Worm (Caenorhabditis elegans) whole organism, young adult: ENCODE data around the gene W03G1.5.

Experiments
- B0261.1 ChIP-seq: sonication (generic microtip); optimal IDR thresholded peaks from 2 replicates; lab custom pipeline; 2016; ENCODE audit warnings: mild to moderate bottlenecking, missing genetic modification characterization, moderate library complexity, missing compliant biosample characterization
- C06A6.2 ChIP-seq: fragments of 200-800 bp; sonication (Bioruptor generic); conservative IDR thresholded peaks from 2 replicates; pipeline ENCODE4 v1.3.6; 2022; ENCODE audit warnings: missing genetic modification characterization, missing compliant biosample characterization
- F22D6.2 ChIP-seq: sonication (generic microtip); optimal IDR thresholded peaks from 2 replicates; lab custom pipeline; 2016; ENCODE audit warnings: mild to moderate bottlenecking, missing genetic modification characterization, missing compliant biosample characterization
- F23B12.7 ChIP-seq: sonication (generic microtip); optimal IDR thresholded peaks from 2 replicates; lab custom pipeline; 2017; ENCODE audit warnings: missing genetic modification characterization, mild to moderate bottlenecking, missing compliant biosample characterization, antibody characterized with exemption, moderate library complexity; ENCODE audit not compliant: insufficient read depth
- F52B5.7 ChIP-seq: sonication (generic microtip); optimal IDR thresholded peaks from 2 replicates; lab custom pipeline; 2016; ENCODE audit warnings: mild to moderate bottlenecking, missing genetic modification characterization, missing compliant biosample characterization
- K11D2.4 ChIP-seq: fragments of 200-800 bp; sonication (Bioruptor generic); IDR thresholded peaks from 2 replicates; pipeline ENCODE4 v1.3.6; 2022; ENCODE audit warnings: missing genetic modification reagents, missing genetic modification characterization, missing compliant biosample characterization
- T07F8.4 ChIP-seq: sonication (generic microtip); optimal IDR thresholded peaks from 2 replicates; lab custom pipeline; 2016; ENCODE audit warnings: mild to moderate bottlenecking, missing genetic modification characterization, moderate library complexity, missing compliant biosample characterization
- T26A5.8 ChIP-seq: sonication (generic microtip); optimal IDR thresholded peaks from 2 replicates; lab custom pipeline; 2016; ENCODE audit warnings: missing genetic modification characterization, missing compliant biosample characterization
- Y53G8AR.9 ChIP-seq: fragments of 200-800 bp; sonication (Bioruptor generic); conservative IDR thresholded peaks from 2 replicates; pipeline ENCODE4 v1.3.6; 2022; ENCODE audit warnings: missing genetic modification reagents, missing genetic modification characterization, missing compliant biosample characterization
- attf-5 ChIP-seq: fragments of 200-800 bp; sonication (Bioruptor generic); optimal IDR thresholded peaks from 2 replicates; lab custom pipeline; 2018; ENCODE audit warnings: mild to moderate bottlenecking, missing genetic modification characterization, missing compliant biosample characterization
- bed-1 ChIP-seq: fragments of 200-800 bp; sonication (Bioruptor generic); IDR thresholded peaks from 2 replicates; pipeline ENCODE4 v1.3.6; 2022; ENCODE audit warnings: missing genetic modification reagents, missing genetic modification characterization, missing compliant biosample characterization
- ccch-3 ChIP-seq: fragments of 200-800 bp; sonication (Bioruptor generic); optimal IDR thresholded peaks from 2 replicates; lab custom pipeline; 2018; ENCODE audit warnings: mild to moderate bottlenecking, missing genetic modification characterization, missing compliant biosample characterization
- cebp-1 ChIP-seq, 2 experiments: fragments of 200-800 bp in 1 of 2; sonication (Bioruptor generic) in 1 of 2; sonication (generic microtip) in 1 of 2; IDR thresholded peaks in 1 of 2; optimal IDR thresholded peaks in 1 of 2; 2 replicates each; pipeline versions ENCODE4 v1.3.6 to Lab custom; 2017 to 2022; ENCODE audit warnings: missing compliant biosample characterization in 2 of 2, missing genetic modification characterization in 2 of 2, mild to moderate bottlenecking in 1 of 2, missing genetic modification reagents in 1 of 2, moderate library complexity in 1 of 2
- cebp-2 ChIP-seq: fragments of 200-800 bp; sonication (Bioruptor generic); IDR thresholded peaks from 2 replicates; pipeline ENCODE4 v1.3.6; 2022; ENCODE audit warnings: missing genetic modification characterization, missing compliant biosample characterization
- ceh-27 ChIP-seq: fragments of 200-800 bp; sonication (Bioruptor generic); optimal IDR thresholded peaks from 2 replicates; lab custom pipeline; 2018; ENCODE audit warnings: mild to moderate bottlenecking, missing genetic modification characterization, moderate library complexity, missing compliant biosample characterization
- ceh-40 ChIP-seq: fragments of 200-800 bp; sonication (Bioruptor generic); IDR thresholded peaks from 2 replicates; pipeline ENCODE4 v1.3.6; 2022; ENCODE audit warnings: missing genetic modification characterization, missing compliant biosample characterization
- ceh-79 ChIP-seq: sonication (generic microtip); optimal IDR thresholded peaks from 2 replicates; lab custom pipeline; 2017; ENCODE audit warnings: mild to moderate bottlenecking, missing genetic modification characterization, missing compliant biosample characterization
- ceh-91 ChIP-seq: fragments of 200-800 bp; sonication (Bioruptor generic); IDR thresholded peaks from 2 replicates; pipeline ENCODE4 v1.3.6; 2022; ENCODE audit warnings: missing genetic modification reagents, missing genetic modification characterization, missing compliant biosample characterization
- chd-7 ChIP-seq: sonication (generic microtip); optimal IDR thresholded peaks from 2 replicates; lab custom pipeline; 2016; ENCODE audit warnings: mild to moderate bottlenecking, missing genetic modification characterization, moderate library complexity, missing compliant biosample characterization
- egrh-3 ChIP-seq: fragments of 200-800 bp; sonication (Bioruptor generic); IDR thresholded peaks from 2 replicates; pipeline ENCODE4 v1.3.6; 2022; ENCODE audit warnings: missing genetic modification reagents, missing genetic modification characterization, missing compliant biosample characterization
- hlh-12 ChIP-seq: sonication (generic microtip); optimal IDR thresholded peaks from 2 replicates; lab custom pipeline; 2016; ENCODE audit warnings: missing genetic modification characterization, missing compliant biosample characterization
- hmg-1.2 ChIP-seq: fragments of 200-800 bp; sonication (Bioruptor generic); IDR thresholded peaks from 2 replicates; pipeline ENCODE4 v1.3.6; 2022; ENCODE audit warnings: missing genetic modification reagents, missing genetic modification characterization, missing compliant biosample characterization
- hmg-20 ChIP-seq: fragments of 200-800 bp; sonication (Bioruptor generic); IDR thresholded peaks from 2 replicates; pipeline ENCODE4 v1.3.6; 2022; ENCODE audit warnings: missing genetic modification reagents, missing genetic modification characterization, missing compliant biosample characterization
- lag-1 ChIP-seq: fragments of 200-800 bp; sonication (Bioruptor generic); IDR thresholded peaks from 2 replicates; pipeline ENCODE4 v1.3.6; 2022; ENCODE audit warnings: missing genetic modification reagents, missing genetic modification characterization, missing compliant biosample characterization
- let-526 ChIP-seq: fragments of 200-800 bp; sonication (Bioruptor generic); IDR thresholded peaks from 2 replicates; pipeline ENCODE4 v1.3.6; 2022; ENCODE audit warnings: missing genetic modification reagents, missing genetic modification characterization, missing compliant biosample characterization
- lin-26 ChIP-seq: fragments of 200-800 bp; sonication (Bioruptor generic); IDR thresholded peaks from 2 replicates; pipeline ENCODE4 v1.3.6; 2022; ENCODE audit warnings: missing genetic modification reagents, missing genetic modification characterization, missing compliant biosample characterization
- lin-35 ChIP-seq, 3 experiments: fragments of 150-350 bp in 2 of 3; sonication (generic microtip) in 1 of 3; optimal IDR thresholded peaks; 2 replicates each; lab custom pipeline; 2014 to 2018; ENCODE audit warnings: missing biosample characterization in 3 of 3, missing genetic modification characterization in 3 of 3, missing genetic modification reagents in 3 of 3
- lin-40 ChIP-seq: sonication (generic microtip); optimal IDR thresholded peaks from 2 replicates; lab custom pipeline; 2016; ENCODE audit warnings: missing genetic modification characterization, mild to moderate bottlenecking, missing compliant biosample characterization, missing genotype, missing genetic modification reagents
- lsl-1 ChIP-seq: fragments of 200-800 bp; sonication (Bioruptor generic); optimal IDR thresholded peaks from 2 replicates; lab custom pipeline; 2018; ENCODE audit warnings: mild to moderate bottlenecking, missing genetic modification characterization, moderate library complexity, missing compliant biosample characterization
- madf-3 ChIP-seq: fragments of 200-800 bp; sonication (Bioruptor generic); IDR thresholded peaks from 2 replicates; pipeline ENCODE4 v1.3.6; 2022; ENCODE audit warnings: missing genetic modification reagents, missing genetic modification characterization, missing compliant biosample characterization
- mel-28 ChIP-seq: sonication (generic microtip); optimal IDR thresholded peaks from 2 replicates; lab custom pipeline; 2016; ENCODE audit warnings: borderline replicate concordance, mild to moderate bottlenecking, missing genetic modification characterization, missing compliant biosample characterization
- nfya-1 ChIP-seq: sonication (generic microtip); optimal IDR thresholded peaks from 2 replicates; lab custom pipeline; 2017; ENCODE audit warnings: antibody characterized with exemption, missing compliant biosample characterization, missing genetic modification characterization, borderline replicate concordance; ENCODE audit not compliant: insufficient read depth
- nfyb-1 ChIP-seq: fragments of 200-800 bp; sonication (Bioruptor generic); IDR thresholded peaks from 2 replicates; pipeline ENCODE4 v1.3.6; 2022; ENCODE audit warnings: missing genetic modification reagents, missing genetic modification characterization, missing compliant biosample characterization
- nhr-120 ChIP-seq: fragments of 200-800 bp; sonication (Bioruptor generic); IDR thresholded peaks from 2 replicates; pipeline ENCODE4 v1.3.6; 2022; ENCODE audit warnings: missing genetic modification characterization, missing compliant biosample characterization
- nhr-179 ChIP-seq: sonication (generic microtip); optimal IDR thresholded peaks from 2 replicates; lab custom pipeline; 2016; ENCODE audit warnings: mild to moderate bottlenecking, missing genetic modification characterization, missing compliant biosample characterization
- nhr-90 ChIP-seq: sonication (generic microtip); optimal IDR thresholded peaks from 2 replicates; lab custom pipeline; 2016; ENCODE audit warnings: missing genotype, mild to moderate bottlenecking, missing genetic modification characterization, missing compliant biosample characterization
- pbrm-1 ChIP-seq: fragments of 200-800 bp; sonication (Bioruptor generic); IDR thresholded peaks from 2 replicates; pipeline ENCODE4 v1.3.6; 2022; ENCODE audit warnings: missing genetic modification reagents, missing genetic modification characterization, missing compliant biosample characterization
- repo-1 ChIP-seq: sonication (generic microtip); optimal IDR thresholded peaks from 2 replicates; lab custom pipeline; 2017; ENCODE audit warnings: mild to moderate bottlenecking, missing genetic modification characterization, missing compliant biosample characterization
- sdz-38 ChIP-seq: sonication (generic microtip); optimal IDR thresholded peaks from 2 replicates; lab custom pipeline; 2016; ENCODE audit warnings: missing genotype, missing genetic modification characterization, missing compliant biosample characterization
- sea-2 ChIP-seq: fragments of 200-800 bp; sonication (Bioruptor generic); IDR thresholded peaks from 2 replicates; pipeline ENCODE4 v1.3.6; 2022; ENCODE audit warnings: missing genetic modification characterization, missing compliant biosample characterization
- snpc-1.1 ChIP-seq: sonication (generic microtip); optimal IDR thresholded peaks from 2 replicates; lab custom pipeline; 2017; ENCODE audit warnings: missing genetic modification characterization, mild to moderate bottlenecking, missing compliant biosample characterization, antibody characterized with exemption, moderate library complexity, missing genotype, missing genetic modification reagents; ENCODE audit not compliant: insufficient read depth
- snpc-4 ChIP-seq, 5 experiments: fragments of 150-350 bp in 1 of 5; sonication (generic microtip) in 4 of 5; optimal IDR thresholded peaks; 2 replicates each; lab custom pipeline; 2014 to 2018; ENCODE audit warnings: missing genetic modification characterization in 5 of 5, missing biosample characterization in 3 of 5, antibody characterized with exemption in 2 of 5, mild to moderate bottlenecking in 2 of 5, missing compliant biosample characterization in 2 of 5, missing genotype in 2 of 5, moderate library complexity in 2 of 5, missing genetic modification reagents in 1 of 5
- sptf-2 ChIP-seq: fragments of 200-800 bp; sonication (Bioruptor generic); optimal IDR thresholded peaks from 2 replicates; lab custom pipeline; 2018; ENCODE audit warnings: mild to moderate bottlenecking, missing genetic modification characterization, missing compliant biosample characterization
- unc-62 ChIP-seq: fragments of 150-350 bp; optimal IDR thresholded peaks from 2 replicates; lab custom pipeline; 2014; ENCODE audit warnings: missing biosample characterization, missing genetic modification reagents, missing genetic modification characterization
- xnd-1 ChIP-seq: sonication (generic microtip); optimal IDR thresholded peaks from 2 replicates; lab custom pipeline; 2016; ENCODE audit warnings: missing genotype, missing genetic modification reagents, missing genetic modification characterization, missing compliant biosample characterization
- zfh-2 ChIP-seq: fragments of 200-800 bp; sonication (Bioruptor generic); conservative IDR thresholded peaks from 2 replicates; pipeline ENCODE4 v1.3.6; 2022; ENCODE audit warnings: missing genetic modification reagents, missing genetic modification characterization, missing compliant biosample characterization
- ztf-28 ChIP-seq: fragments of 200-800 bp; sonication (Bioruptor generic); IDR thresholded peaks from 2 replicates; pipeline ENCODE4 v1.3.6; 2022; ENCODE audit warnings: missing genetic modification reagents, missing genetic modification characterization, missing compliant biosample characterization

Gene W03G1.5

DNA sequence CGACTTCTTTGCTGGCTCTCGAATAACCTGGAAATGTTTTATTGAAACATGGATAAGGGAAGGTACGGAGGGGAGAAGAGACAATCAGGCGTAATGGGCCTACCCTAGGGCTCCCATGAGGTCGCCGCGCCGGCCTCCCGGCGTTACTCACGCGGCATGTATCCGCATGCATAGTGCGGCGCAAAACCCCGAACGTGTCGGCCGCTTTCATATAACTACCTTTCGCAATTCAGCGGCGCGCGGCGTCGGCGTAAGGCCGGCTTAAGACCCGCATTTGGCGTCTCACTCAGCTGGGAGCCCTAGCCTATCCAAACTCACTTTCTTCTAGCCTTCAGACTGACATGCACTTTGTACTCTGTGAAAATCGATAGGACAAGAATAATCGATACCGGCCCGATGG lies 44.2 kb downstream of the W03G1.5 start:
- no peak for TF ChIP-seq nfyb-1 (GFP tag; lab: Robert Waterston, UW)
- no peak for TF ChIP-seq lin-26 (GFP tag; lab: Robert Waterston, UW)
- TF ChIP-seq chd-7 (tag; lab: Kevin White, UChicago) = no peak
- no peak for TF ChIP-seq cebp-2 (GFP tag; lab: Robert Waterston, UW)
- no peak for TF ChIP-seq ceh-91 (GFP tag; lab: Robert Waterston, UW)
- TF ChIP-seq ceh-40 (GFP tag; lab: Robert Waterston, UW) = no peak
- TF ChIP-seq nhr-90 (tag; lab: Kevin White, UChicago) = no peak
- TF ChIP-seq lin-35 (GFP tag; optimal IDR thresholded peaks at IDR 0.05; lab: Kevin White, UChicago) = no peak
- TF ChIP-seq zfh-2 = peak; percentile 80
- TF ChIP-seq attf-5 (GFP tag; lab: Kevin White, UChicago) = no peak
- TF ChIP-seq F22D6.2 (tag; lab: Kevin White, UChicago) = no peak
- no peak for TF ChIP-seq hmg-1.2 (GFP tag; lab: Robert Waterston, UW)
- TF ChIP-seq snpc-1.1 = peak; percentile 56
- TF ChIP-seq egrh-3 (GFP tag; lab: Robert Waterston, UW) = no peak; the same call in 1 of the 2 replicates
- no peak for TF ChIP-seq sptf-2 (GFP tag; lab: Kevin White, UChicago)
- no peak for TF ChIP-seq lin-40 (tag; lab: Kevin White, UChicago)
- no peak for TF ChIP-seq hmg-20 (GFP tag; lab: Robert Waterston, UW)
- no peak for TF ChIP-seq lag-1 (GFP tag; lab: Robert Waterston, UW)
- TF ChIP-seq Y53G8AR.9 = no peak
- no peak for TF ChIP-seq F52B5.7 (tag; lab: Kevin White, UChicago)
- TF ChIP-seq unc-62 (GFP tag; lab: Kevin White, UChicago) = no peak
- no peak for TF ChIP-seq repo-1 (tag; lab: Kevin White, UChicago)
- TF ChIP-seq C06A6.2 (GFP tag; lab: Robert Waterston, UW) = no peak
- no peak for TF ChIP-seq snpc-4 (GFP tag; optimal IDR thresholded peaks at IDR 0.05; lab: Kevin White, UChicago)
- peak in 3 of 4 experiments; percentile 6 to 82 (median 38) for TF ChIP-seq snpc-4 (tag; optimal IDR thresholded peaks at IDR 0.05; lab: Kevin White, UChicago)
- no peak for TF ChIP-seq sea-2 (GFP tag; lab: Robert Waterston, UW)
- 0 out of 2 replicates have a peak, but pooled peaks have one; percentile 43 for TF ChIP-seq ztf-28 (GFP tag; lab: Robert Waterston, UW)
- no peak for TF ChIP-seq ccch-3 (GFP tag; lab: Kevin White, UChicago)
- no peak for TF ChIP-seq xnd-1 (tag; lab: Kevin White, UChicago)
- TF ChIP-seq K11D2.4 (GFP tag; lab: Robert Waterston, UW) = 0 out of 2 replicates have a peak, but pooled peaks have one; percentile 50
- TF ChIP-seq sdz-38 = no peak
- TF ChIP-seq cebp-1 (GFP tag; IDR thresholded peaks at IDR 0.05; lab: Robert Waterston, UW) = no peak
- no peak for TF ChIP-seq cebp-1 (tag; optimal IDR thresholded peaks at IDR 0.05; lab: Kevin White, UChicago)
- TF ChIP-seq T26A5.8 (tag; lab: Kevin White, UChicago) = no peak
- no peak for TF ChIP-seq ceh-79 (tag; lab: Kevin White, UChicago)
- no peak for TF ChIP-seq lsl-1
- TF ChIP-seq bed-1 (GFP tag; lab: Robert Waterston, UW) = no peak
- no peak for TF ChIP-seq F23B12.7 (tag; lab: Kevin White, UChicago)
- no peak for TF ChIP-seq T07F8.4

DNA sequence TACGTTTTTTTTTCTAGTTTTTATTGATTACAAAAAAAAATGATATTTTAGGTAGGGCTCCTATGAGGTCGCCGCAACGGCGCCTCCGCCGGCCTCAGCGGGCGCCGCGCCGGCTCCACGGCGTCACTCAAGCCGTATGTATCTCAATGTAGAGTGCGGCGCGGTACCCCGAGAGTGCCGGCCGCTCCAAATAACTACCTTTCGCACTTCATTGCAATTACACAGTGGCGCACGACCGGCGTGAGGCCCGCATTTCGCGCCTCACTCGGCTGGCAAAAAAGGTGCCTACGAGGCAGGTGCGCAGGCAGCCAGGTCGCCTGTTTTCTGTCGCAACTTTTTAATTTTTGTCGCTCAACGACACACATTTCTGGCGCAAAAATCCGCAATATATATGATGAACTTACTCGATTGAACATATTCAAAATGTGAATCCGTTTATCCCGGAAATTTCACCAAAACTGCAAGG lies 45.6 kb downstream of the W03G1.5 start, which contains the start of gene M04G7.2:
TSS of gene M04G7.2 (minus strand) at position 416 of the 466 bp plus-strand sequence.
- 0 out of 2 replicates have a peak, but pooled peaks have one; percentile 27 for TF ChIP-seq madf-3
- TF ChIP-seq ceh-27 = no peak
- TF ChIP-seq egrh-3 (GFP tag; lab: Robert Waterston, UW) = peak; percentile 26; the same call in 1 of the 2 replicates
- TF ChIP-seq unc-62 (GFP tag; lab: Kevin White, UChicago) = no peak
- no peak for TF ChIP-seq T26A5.8 (tag; lab: Kevin White, UChicago)
- TF ChIP-seq mel-28 (tag; lab: Kevin White, UChicago) = no peak
- TF ChIP-seq let-526 (GFP tag; lab: Robert Waterston, UW) = no peak
- no peak for TF ChIP-seq pbrm-1 (GFP tag; lab: Robert Waterston, UW)
- no peak for TF ChIP-seq nfya-1 (tag; lab: Kevin White, UChicago)
- no peak for TF ChIP-seq B0261.1 (tag; lab: Kevin White, UChicago)
- peak; percentile 85 for TF ChIP-seq zfh-2
- no peak for TF ChIP-seq hlh-12
- TF ChIP-seq nhr-179 = no peak
- TF ChIP-seq lsl-1 = no peak
- no peak for TF ChIP-seq snpc-1.1
- TF ChIP-seq nhr-120 (GFP tag; lab: Robert Waterston, UW) = 0 out of 2 replicates have a peak, but pooled peaks have one; percentile 11
